Fruit fly (Drosophila melanogaster): ENCODE measurements around the gene tara.

DNA sequence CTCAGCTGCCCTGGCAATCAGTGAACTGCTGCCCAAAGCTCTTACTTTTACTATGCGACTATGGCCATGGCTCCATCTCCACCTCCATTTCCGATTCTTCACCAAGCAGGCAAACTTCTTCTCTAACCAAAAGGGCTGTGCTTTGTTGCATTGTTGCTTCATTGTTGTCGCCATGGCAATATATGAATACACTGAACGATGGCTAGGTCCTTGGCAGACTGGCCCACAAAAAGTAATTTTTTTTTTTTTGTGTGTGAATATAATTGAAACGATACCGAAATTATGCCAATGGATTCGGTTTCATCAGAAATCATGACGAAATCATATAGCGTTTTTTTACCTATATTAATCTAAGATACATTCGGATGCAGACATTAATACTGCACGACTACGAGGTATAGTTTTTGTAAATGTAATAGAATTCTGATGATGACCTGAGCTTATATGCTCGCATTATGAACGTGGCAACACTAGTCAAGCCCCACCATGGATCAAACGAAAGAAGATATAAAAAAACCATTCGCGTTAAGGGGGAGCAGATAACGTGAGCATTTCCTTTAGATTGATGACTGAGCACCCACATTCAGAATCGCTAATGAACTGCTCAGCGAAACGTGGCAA, 5.3 kb upstream of the tara start:
- TF ChIP-seq CG14711 (tag; optimal IDR thresholded peaks at IDR 0.05) (no peak), CG12768 (GFP tag; optimal IDR thresholded peaks at IDR 0.05) (no peak), ovo (GFP tag; optimal IDR thresholded peaks at IDR 0.05) (no peak), CG7101 (tag; optimal IDR thresholded peaks at IDR 0.05) (no peak), CG33017 (tag; optimal IDR thresholded peaks at IDR 0.05) (no peak), CG5204 (GFP tag; optimal IDR thresholded peaks at IDR 0.05) (no peak), Crg-1 (GFP tag; optimal IDR thresholded peaks at IDR 0.05) (no peak), cnc (optimal IDR thresholded peaks at IDR 0.05) (no peak)
